Worm (Caenorhabditis elegans): ENCODE measurements around the gene F54D12.1.
A peak's percentile ranks its signal among the peaks of the same experiment; 100 is the strongest.

The F54D12.1 gene

ce11 chrII:1419994-1420393 is 19.8 kb downstream of the F54D12.1 start:
- TF ChIP-seq nhr-76 (tag; optimal IDR thresholded peaks at IDR 0.05) (no peak), fkh-10 (GFP tag; optimal IDR thresholded peaks at IDR 0.05) (no peak), ceh-28 (tag; optimal IDR thresholded peaks at IDR 0.05) (peak; percentile 84), pqm-1 (tag; optimal IDR thresholded peaks at IDR 0.05) (no peak), fkh-2 (tag; optimal IDR thresholded peaks at IDR 0.05) (no peak), ZK546.5 (tag; optimal IDR thresholded peaks at IDR 0.05) (no peak)

ce11 chrII:1420806-1421463 is 20.7 kb downstream of the F54D12.1 start:
- TF ChIP-seq zag-1 (tag; optimal IDR thresholded peaks at IDR 0.05) (no peak), nhr-76 (tag; optimal IDR thresholded peaks at IDR 0.05) (no peak), ceh-28 (tag; optimal IDR thresholded peaks at IDR 0.05) (peak; percentile 55), lsy-12 (tag; optimal IDR thresholded peaks at IDR 0.05) (no peak), fos-1 (tag; optimal IDR thresholded peaks at IDR 0.05) (no peak), lin-39 (tag; optimal IDR thresholded peaks at IDR 0.05) (no peak), eor-1 (tag; optimal IDR thresholded peaks at IDR 0.05) (no peak), ceh-9 (tag; optimal IDR thresholded peaks at IDR 0.05) (no peak), nhr-11 (tag; optimal IDR thresholded peaks at IDR 0.05) (no peak)

ce11 chrII:1423660-1424059 is 23.5 kb downstream of the F54D12.1 start, which contains the start of gene Y51H7C.10:
Y51H7C.10 (minus strand) TSS chrII:1423760.
- no peak for TF ChIP-seq fkh-10 (GFP tag; optimal IDR thresholded peaks at IDR 0.05)
- no peak for TF ChIP-seq elt-1 (tag; optimal IDR thresholded peaks at IDR 0.05)
- no peak for TF ChIP-seq unc-39 (tag; optimal IDR thresholded peaks at IDR 0.05)
- no peak for TF ChIP-seq fos-1 (tag; optimal IDR thresholded peaks at IDR 0.05)
- TF ChIP-seq nhr-11 (tag; optimal IDR thresholded peaks at IDR 0.05) = no peak
- no peak for TF ChIP-seq lin-15B (tag; optimal IDR thresholded peaks at IDR 0.05)
- TF ChIP-seq zag-1 (tag; optimal IDR thresholded peaks at IDR 0.05) = no peak
- no peak for TF ChIP-seq nhr-77 (tag; optimal IDR thresholded peaks at IDR 0.05)
- TF ChIP-seq pha-4 (tag; optimal IDR thresholded peaks at IDR 0.05) = no peak
- no peak for TF ChIP-seq ceh-16 (tag; optimal IDR thresholded peaks at IDR 0.05)
- TF ChIP-seq tbx-2 (tag; optimal IDR thresholded peaks at IDR 0.05) = no peak
- TF ChIP-seq nhr-12 (tag; optimal IDR thresholded peaks at IDR 0.05) = no peak

ce11 chrII:1436715-1437114 is 36.5 kb downstream of the F54D12.1 start:
- TF ChIP-seq unc-62 (GFP tag; optimal IDR thresholded peaks at IDR 0.05) (no peak), mml-1 (tag; optimal IDR thresholded peaks at IDR 0.05) (no peak), aly-2 (tag; optimal IDR thresholded peaks at IDR 0.05) (no peak), nhr-43 (tag; optimal IDR thresholded peaks at IDR 0.05; ENCODE audit: poor library complexity, severe bottlenecking) (no peak), ceh-28 (tag; optimal IDR thresholded peaks at IDR 0.05) (no peak), nhr-12 (tag; optimal IDR thresholded peaks at IDR 0.05) (no peak), unc-39 (tag; optimal IDR thresholded peaks at IDR 0.05) (no peak), elt-3 (tag; optimal IDR thresholded peaks at IDR 0.05) (no peak), tbx-2 (tag; optimal IDR thresholded peaks at IDR 0.05) (no peak), sea-2 (GFP tag; optimal IDR thresholded peaks at IDR 0.05) (no peak)

- TF ChIP-seq elt-1 (tag; optimal IDR thresholded peaks at IDR 0.05) (no peak), ceh-9 (tag; optimal IDR thresholded peaks at IDR 0.05) (no peak), unc-62 (GFP tag; optimal IDR thresholded peaks at IDR 0.05) (no peak), tbx-2 (tag; optimal IDR thresholded peaks at IDR 0.05) (no peak), egl-27 (tag; optimal IDR thresholded peaks at IDR 0.05) (no peak), nfya-1 (tag; optimal IDR thresholded peaks at IDR 0.05; ENCODE audit: insufficient read depth) (peak; percentile 56), nhr-23 (tag; optimal IDR thresholded peaks at IDR 0.05) (peak; percentile 5), fos-1 (tag; optimal IDR thresholded peaks at IDR 0.05) (no peak), pha-4 (tag; optimal IDR thresholded peaks at IDR 0.05) (peak; percentile 61), skn-1 (tag; optimal IDR thresholded peaks at IDR 0.05) (no peak), nhr-76 (tag; optimal IDR thresholded peaks at IDR 0.05) (no peak), ceh-82 (tag; optimal IDR thresholded peaks at IDR 0.05) (no peak), jun-1 (tag; optimal IDR thresholded peaks at IDR 0.05) (no peak), ztf-4 (tag; optimal IDR thresholded peaks at IDR 0.05) (no peak), nhr-43 (tag; optimal IDR thresholded peaks at IDR 0.05; ENCODE audit: poor library complexity, severe bottlenecking) (no peak), hmg-11 (tag; optimal IDR thresholded peaks at IDR 0.05) (no peak), daf-12 (tag; optimal IDR thresholded peaks at IDR 0.05) (no peak), ceh-28 (tag; optimal IDR thresholded peaks at IDR 0.05) (no peak), ZK546.5 (tag; optimal IDR thresholded peaks at IDR 0.05) (no peak), unc-39 (tag; optimal IDR thresholded peaks at IDR 0.05) (no peak), elt-3 (tag; optimal IDR thresholded peaks at IDR 0.05) (no peak), mdl-1 (tag; optimal IDR thresholded peaks at IDR 0.05) (no peak), fkh-2 (tag; optimal IDR thresholded peaks at IDR 0.05) (no peak), lin-15B (tag; optimal IDR thresholded peaks at IDR 0.05) (peak; percentile 46), lin-39 (tag; optimal IDR thresholded peaks at IDR 0.05) (no peak), R02D3.7 (tag; optimal IDR thresholded peaks at IDR 0.05) (peak; percentile 93)
Observed at ce11 chrII:1437449-1438335, 37.5 kb downstream of the F54D12.1 start, which contains the start of gene nol-6. nol-6 (minus strand) TSS chrII:1437499.

All from whole organism, L3 larva.